Worm (Caenorhabditis elegans) whole organism, early embryonic: ENCODE measurements around the gene str-14.
A peak's percentile ranks its signal among the peaks of the same experiment; 100 is the strongest.

ENCODE experiments used
- B0310.2 ChIP-seq: sonication (generic microtip); optimal IDR thresholded peaks from 2 replicates; lab custom pipeline; 2016; ENCODE audit warnings: mild to moderate bottlenecking, missing genetic modification characterization, missing compliant biosample characterization
- aly-1 ChIP-seq: sonication (generic microtip); optimal IDR thresholded peaks from 2 replicates; lab custom pipeline; 2016; ENCODE audit warnings: missing genetic modification characterization, missing compliant biosample characterization
- ama-1 ChIP-seq: fragments of 150-350 bp; optimal IDR thresholded peaks from 2 replicates; lab custom pipeline; 2014
- ceh-13 ChIP-seq: fragments of 200-800 bp; sonication (Bioruptor generic); optimal IDR thresholded peaks from 2 replicates; lab custom pipeline; 2018; ENCODE audit warnings: mild to moderate bottlenecking, missing genetic modification characterization, missing compliant biosample characterization
- ceh-36 ChIP-seq: sonication (generic microtip); optimal IDR thresholded peaks from 2 replicates; lab custom pipeline; 2016; ENCODE audit warnings: missing genetic modification characterization, inconsistent platforms, missing compliant biosample characterization
- ets-7 ChIP-seq: sonication (generic microtip); optimal IDR thresholded peaks from 2 replicates; lab custom pipeline; 2016; ENCODE audit warnings: missing genotype, missing genetic modification characterization, missing compliant biosample characterization
- flt-1 ChIP-seq: fragments of 200-800 bp; sonication (Bioruptor generic); IDR thresholded peaks from 2 replicates; pipeline ENCODE4 v1.3.6; 2022; ENCODE audit warnings: missing genetic modification characterization, missing compliant biosample characterization
- hmbx-1 ChIP-seq: sonication (generic microtip); optimal IDR thresholded peaks from 2 replicates; lab custom pipeline; 2016; ENCODE audit warnings: mild to moderate bottlenecking, missing genetic modification characterization, missing compliant biosample characterization
- hmg-4 ChIP-seq: fragments of 200-800 bp; sonication (Bioruptor generic); optimal IDR thresholded peaks from 2 replicates; lab custom pipeline; 2018; ENCODE audit warnings: mild to moderate bottlenecking, missing genetic modification characterization, missing compliant biosample characterization
- scrt-1 ChIP-seq: fragments of 200-800 bp; sonication (Bioruptor generic); IDR thresholded peaks from 2 replicates; pipeline ENCODE4 v1.3.6; 2022; ENCODE audit warnings: missing genetic modification characterization, missing compliant biosample characterization
- tbx-11 ChIP-seq: fragments of 200-800 bp; sonication (Bioruptor generic); IDR thresholded peaks from 2 replicates; pipeline ENCODE4 v1.3.6; 2022; ENCODE audit warnings: missing genetic modification characterization, missing compliant biosample characterization
- tbx-37 ChIP-seq: fragments of 200-800 bp; sonication (Bioruptor generic); conservative IDR thresholded peaks from 2 replicates; pipeline ENCODE4 v1.3.6; 2022; ENCODE audit warnings: missing genetic modification reagents, missing genetic modification characterization, missing compliant biosample characterization

- no peak for TF ChIP-seq scrt-1
- TF ChIP-seq ama-1 (lab: Kevin White, UChicago), result no peak
- no peak for TF ChIP-seq flt-1
- no peak for TF ChIP-seq aly-1 (tag; lab: Kevin White, UChicago)
- peak; percentile 69 for TF ChIP-seq ceh-36 (tag; lab: Kevin White, UChicago)
- TF ChIP-seq ceh-13 (GFP tag; lab: Kevin White, UChicago), result no peak
- no peak for TF ChIP-seq tbx-37 (GFP tag; lab: Robert Waterston, UW)
- TF ChIP-seq ets-7 (tag; lab: Kevin White, UChicago), result no peak
- no peak for TF ChIP-seq B0310.2 (tag; lab: Kevin White, UChicago)
- TF ChIP-seq hmg-4 (GFP tag; lab: Kevin White, UChicago), result no peak
- TF ChIP-seq hmbx-1 (tag; lab: Kevin White, UChicago), result no peak
- TF ChIP-seq tbx-11 (GFP tag; lab: Robert Waterston, UW), result no peak
Observed at ce11 chrV:16446191-16446590, 8.8 kb downstream of the str-14 start.
